Fruit fly (Drosophila melanogaster): Measurements from ENCODE around the gene CG43294.

- no peak for TF ChIP-seq CG8478 (optimal IDR thresholded peaks at IDR 0.05)
- TF ChIP-seq CTCF (optimal IDR thresholded peaks at IDR 0.05): no peak
These were observed 19.4 kb upstream of the CG43294 start, which contains the start of gene CG44837 for dm6 chr3L:11938716-11939115.
